Fruit fly (Drosophila melanogaster) S2 (cell line): ENCODE measurements around the gene CG6184.

Source experiments
- CG8478 ChIP-seq: fragments of >200 bp; optimal IDR thresholded peaks from 2 replicates; lab custom pipeline; 2018
- CTCF ChIP-seq, 2 experiments: fragments of >200 bp; optimal IDR thresholded peaks; 2 replicates each; lab custom pipeline; 2018

The CG6184 gene

dm6 chr3R:19620953-19621352 is 36.7 kb downstream of the CG6184 start:
- TF ChIP-seq CTCF (optimal IDR thresholded peaks at IDR 0.05; lab: Kevin White, UChicago) (no peak), CG8478 (lab: Kevin White, UChicago) (no peak)

- TF ChIP-seq CTCF (optimal IDR thresholded peaks at IDR 0.05; lab: Kevin White, UChicago), result no peak
- TF ChIP-seq CG8478 (lab: Kevin White, UChicago), result no peak
Measured at dm6 chr3R:19619908-19620307, 37.8 kb downstream of the CG6184 start.

dm6 chr3R:19612908-19613431 is 44.7 kb downstream of the CG6184 start, which contains the start of gene CG16727:
Gene CG16727 (plus strand): TSS chr3R:19613381.
- TF ChIP-seq CTCF (optimal IDR thresholded peaks at IDR 0.05; lab: Kevin White, UChicago), result no peak
- no peak for TF ChIP-seq CG8478 (lab: Kevin White, UChicago)

dm6 chr3R:19609925-19610324 is 47.7 kb downstream of the CG6184 start, which contains the start of gene CG17752:
Gene CG17752 (plus strand): TSS chr3R:19610225.
- TF ChIP-seq CTCF (optimal IDR thresholded peaks at IDR 0.05; lab: Kevin White, UChicago), result no peak
- TF ChIP-seq CG8478 (lab: Kevin White, UChicago), result no peak

- TF ChIP-seq CTCF (optimal IDR thresholded peaks at IDR 0.05; lab: Kevin White, UChicago), result no peak
- TF ChIP-seq CG8478 (lab: Kevin White, UChicago), result no peak
Measured at dm6 chr3R:19606954-19607353, 50.7 kb downstream of the CG6184 start, which contains the start of gene CG17751. Gene CG17751 (plus strand): TSS chr3R:19607254.

dm6 chr3R:19602996-19603395 is 54.7 kb downstream of the CG6184 start, which contains the start of gene CG7342:
Gene CG7342 (plus strand): TSS chr3R:19603375.
- TF ChIP-seq CTCF (optimal IDR thresholded peaks at IDR 0.05; lab: Kevin White, UChicago), result no peak
- no peak for TF ChIP-seq CG8478 (lab: Kevin White, UChicago)
